Fruit fly (Drosophila melanogaster) whole organism, embryonic: ENCODE data around the gene neur.
A peak's percentile ranks its signal among the peaks of the same experiment; 100 is the strongest.

Source experiments
- Adf1 ChIP-seq: fragments of 200-800 bp; sonication (Bioruptor generic); IDR thresholded peaks from 2 replicates; pipeline ENCODE4 v1.3.6; 2022; ENCODE audit warnings: missing biosample characterization, missing genetic modification characterization
- BtbVII ChIP-seq: fragments of 200-800 bp; sonication (Bioruptor generic); optimal IDR thresholded peaks from 3 replicates; lab custom pipeline; 2017; ENCODE audit warnings: missing biosample characterization, mild to moderate bottlenecking, missing genetic modification characterization
- CG11247 ChIP-seq: fragments of 200-800 bp; sonication (Bioruptor generic); IDR thresholded peaks from 2 replicates; pipeline ENCODE4 v1.3.6; 2022; ENCODE audit warnings: missing biosample characterization, missing genetic modification characterization
- CG11696 ChIP-seq: fragments of 200-800 bp; sonication (Bioruptor generic); IDR thresholded peaks from 2 replicates; pipeline ENCODE4 v1.3.6; 2022; ENCODE audit warnings: missing biosample characterization, missing genetic modification characterization
- CG12071 ChIP-seq: fragments of 200-800 bp; sonication (Bioruptor generic); optimal IDR thresholded peaks from 3 replicates; lab custom pipeline; 2018; ENCODE audit warnings: missing biosample characterization, mild to moderate bottlenecking, missing genetic modification characterization
- CG12769 ChIP-seq: fragments of 200-800 bp; sonication (Bioruptor generic); optimal IDR thresholded peaks from 2 replicates; lab custom pipeline; 2019; ENCODE audit warnings: missing biosample characterization, mild to moderate bottlenecking, missing genetic modification characterization, moderate library complexity
- CG13123 ChIP-seq: fragments of 200-800 bp; sonication (Bioruptor generic); optimal IDR thresholded peaks from 2 replicates; lab custom pipeline; 2016; ENCODE audit warnings: missing biosample characterization, missing genetic modification characterization
- CG16813 ChIP-seq: fragments of 200-800 bp; sonication (Bioruptor generic); IDR thresholded peaks from 3 replicates; pipeline ENCODE4 v1.3.6; 2022; ENCODE audit warnings: missing biosample characterization, missing genetic modification characterization; ENCODE audit not compliant: partially characterized antibody
- CG17802 ChIP-seq: fragments of 200-800 bp; sonication (Bioruptor generic); optimal IDR thresholded peaks from 2 replicates; lab custom pipeline; 2018; ENCODE audit warnings: missing biosample characterization, mild to moderate bottlenecking, missing genetic modification characterization, moderate library complexity
- CG2129 ChIP-seq: fragments of 200-800 bp; sonication (Bioruptor generic); IDR thresholded peaks from 2 replicates; pipeline ENCODE4 v1.3.6; 2022; ENCODE audit warnings: missing biosample characterization, missing genetic modification characterization; ENCODE audit not compliant: partially characterized antibody
- CG32532 ChIP-seq: fragments of 200-800 bp; sonication (Bioruptor generic); IDR thresholded peaks from 2 replicates; pipeline ENCODE4 v1.3.6; 2022; ENCODE audit warnings: missing biosample characterization, missing genetic modification characterization
- CG33557 ChIP-seq: fragments of 200-800 bp; sonication (Bioruptor generic); optimal IDR thresholded peaks from 2 replicates; lab custom pipeline; 2019; ENCODE audit warnings: missing biosample characterization, mild to moderate bottlenecking, missing genetic modification characterization, moderate library complexity
- CG43689 ChIP-seq: fragments of 200-800 bp; sonication (Bioruptor generic); IDR thresholded peaks from 2 replicates; pipeline ENCODE4 v1.3.6; 2022; ENCODE audit warnings: missing biosample characterization, missing genetic modification characterization
- CG6813 ChIP-seq: fragments of 200-800 bp; sonication (Bioruptor generic); optimal IDR thresholded peaks from 2 replicates; lab custom pipeline; 2017; ENCODE audit warnings: missing biosample characterization, missing genetic modification characterization, mild to moderate bottlenecking, moderate library complexity, missing genetic modification reagents
- CG7357 ChIP-seq: fragments of 200-800 bp; sonication (Bioruptor generic); IDR thresholded peaks from 3 replicates; pipeline ENCODE4 v1.3.6; 2022; ENCODE audit warnings: missing biosample characterization, missing genetic modification characterization
- CG7372 ChIP-seq: fragments of 200-800 bp; sonication (Bioruptor generic); IDR thresholded peaks from 2 replicates; pipeline ENCODE4 v1.3.6; 2022; ENCODE audit warnings: missing biosample characterization, missing genetic modification characterization
- CG7556 ChIP-seq: fragments of 200-800 bp; sonication (Bioruptor generic); optimal IDR thresholded peaks from 2 replicates; lab custom pipeline; 2017; ENCODE audit warnings: missing biosample characterization, mild to moderate bottlenecking, missing genetic modification characterization
- CG7745 ChIP-seq: fragments of 200-800 bp; sonication (Bioruptor generic); optimal IDR thresholded peaks from 2 replicates; lab custom pipeline; 2018; ENCODE audit warnings: missing biosample characterization, mild to moderate bottlenecking, missing genetic modification characterization, moderate library complexity
- CG8359 ChIP-seq: fragments of 200-800 bp; sonication (Bioruptor generic); optimal IDR thresholded peaks from 2 replicates; lab custom pipeline; 2017; ENCODE audit warnings: missing biosample characterization, mild to moderate bottlenecking, missing genetic modification characterization, borderline replicate concordance
- CrebB ChIP-seq: fragments of 200-800 bp; sonication (Bioruptor generic); optimal IDR thresholded peaks from 3 replicates; lab custom pipeline; 2018; ENCODE audit warnings: missing biosample characterization, mild to moderate bottlenecking, missing genetic modification characterization
- Dfd ChIP-seq, 2 experiments: fragments of >200 bp; optimal IDR thresholded peaks; 2 replicates each; lab custom pipeline; 2017; ENCODE audit warnings: missing biosample characterization in 2 of 2, missing genetic modification characterization in 2 of 2
- Dp ChIP-seq: fragments of 200-800 bp; sonication (Bioruptor generic); optimal IDR thresholded peaks from 2 replicates; lab custom pipeline; 2018; ENCODE audit warnings: missing biosample characterization, mild to moderate bottlenecking, missing genetic modification characterization, moderate library complexity
- Ets65A ChIP-seq: fragments of 200-800 bp; sonication (Bioruptor generic); peaks from one replicate; lab custom pipeline; 2016; ENCODE audit warnings: missing biosample characterization, missing genetic modification characterization
- Fer3 ChIP-seq: fragments of 200-800 bp; sonication (Bioruptor generic); optimal IDR thresholded peaks from 2 replicates; lab custom pipeline; 2018; ENCODE audit warnings: missing biosample characterization, mild to moderate bottlenecking, missing genetic modification characterization, moderate library complexity
- Hr78 ChIP-seq, 2 experiments: fragments of 200-800 bp in 1 of 2; fragments of >200 bp in 1 of 2; sonication (Bioruptor generic) in 1 of 2; optimal IDR thresholded peaks; 2 replicates each; lab custom pipeline; 2017 to 2019; ENCODE audit warnings: missing biosample characterization in 2 of 2, missing genetic modification characterization in 2 of 2, mild to moderate bottlenecking in 1 of 2, moderate library complexity in 1 of 2
- PHDP ChIP-seq: fragments of 200-800 bp; sonication (Bioruptor generic); optimal IDR thresholded peaks from 3 replicates; lab custom pipeline; 2018; ENCODE audit warnings: missing biosample characterization, mild to moderate bottlenecking, missing genetic modification characterization, moderate library complexity
- Poxn ChIP-seq: fragments of 200-800 bp; sonication (Bioruptor generic); IDR thresholded peaks from 2 replicates; pipeline ENCODE4 v1.3.6; 2022; ENCODE audit warnings: missing biosample characterization, missing genetic modification characterization
- Side ChIP-seq: fragments of 200-800 bp; sonication (Bioruptor generic); optimal IDR thresholded peaks from 2 replicates; lab custom pipeline; 2016; ENCODE audit warnings: missing biosample characterization, missing genetic modification characterization
- Taf1 ChIP-seq: fragments of 200-800 bp; sonication (Bioruptor generic); IDR thresholded peaks from 2 replicates; pipeline ENCODE4 v1.3.6; 2022; ENCODE audit warnings: missing biosample characterization, missing genetic modification characterization
- chinmo ChIP-seq: fragments of 200-800 bp; sonication (Bioruptor generic); IDR thresholded peaks from 4 replicates; pipeline ENCODE4 v1.3.6; 2022; ENCODE audit warnings: missing biosample characterization, missing genetic modification characterization; ENCODE audit not compliant: partially characterized antibody
- chm ChIP-seq: fragments of 200-800 bp; sonication (Bioruptor generic); IDR thresholded peaks from 2 replicates; pipeline ENCODE4 v1.3.6; 2022; ENCODE audit warnings: missing biosample characterization, missing genetic modification characterization
- ci ChIP-seq: fragments of 200-800 bp; sonication (Bioruptor generic); IDR thresholded peaks from 3 replicates; pipeline ENCODE4 v1.3.6; 2022; ENCODE audit warnings: missing biosample characterization, missing genetic modification characterization
- crc ChIP-seq: fragments of 200-800 bp; sonication (Bioruptor generic); optimal IDR thresholded peaks from 2 replicates; lab custom pipeline; 2016; ENCODE audit warnings: missing biosample characterization, missing genetic modification characterization
- crol ChIP-seq: fragments of 200-800 bp; sonication (Bioruptor generic); IDR thresholded peaks from 2 replicates; pipeline ENCODE4 v1.3.6; 2022; ENCODE audit warnings: missing biosample characterization, missing genetic modification characterization
- crp ChIP-seq, 2 experiments: fragments of 200-800 bp; sonication (Bioruptor generic); optimal IDR thresholded peaks; 2 replicates in 1 of 2; 3 replicates in 1 of 2; lab custom pipeline; 2017; ENCODE audit warnings: missing biosample characterization in 2 of 2, missing genetic modification characterization in 2 of 2, mild to moderate bottlenecking in 1 of 2, moderate library complexity in 1 of 2
- da ChIP-seq: fragments of 200-800 bp; sonication (Bioruptor generic); optimal IDR thresholded peaks from 2 replicates; lab custom pipeline; 2016; ENCODE audit warnings: missing biosample characterization, missing genetic modification characterization
- dm ChIP-seq: fragments of 200-800 bp; sonication (Bioruptor generic); optimal IDR thresholded peaks from 3 replicates; lab custom pipeline; 2016; ENCODE audit warnings: missing biosample characterization, missing genetic modification characterization
- ewg ChIP-seq: fragments of 200-800 bp; sonication (Bioruptor generic); optimal IDR thresholded peaks from 3 replicates; lab custom pipeline; 2017; ENCODE audit warnings: mild to moderate bottlenecking, missing biosample characterization, missing genetic modification reagents, missing genetic modification characterization
- exex ChIP-seq: fragments of 200-800 bp; sonication (Bioruptor generic); optimal IDR thresholded peaks from 4 replicates; lab custom pipeline; 2018; ENCODE audit warnings: missing biosample characterization, mild to moderate bottlenecking, missing genetic modification characterization, moderate library complexity
- gro ChIP-seq: fragments of 200-800 bp; sonication (Bioruptor generic); optimal IDR thresholded peaks from 2 replicates; lab custom pipeline; 2016; ENCODE audit warnings: missing biosample characterization, missing genetic modification characterization
- jumu ChIP-seq: fragments of 200-800 bp; sonication (Bioruptor generic); optimal IDR thresholded peaks from 3 replicates; lab custom pipeline; 2016; ENCODE audit warnings: missing biosample characterization, missing genetic modification characterization
- kah ChIP-seq: fragments of 200-800 bp; sonication (Bioruptor generic); optimal IDR thresholded peaks from 2 replicates; lab custom pipeline; 2018; ENCODE audit warnings: missing biosample characterization, mild to moderate bottlenecking, missing genetic modification characterization
- klu ChIP-seq: fragments of 200-800 bp; sonication (Bioruptor generic); IDR thresholded peaks from 2 replicates; pipeline ENCODE4 v1.3.6; 2022; ENCODE audit warnings: missing biosample characterization, missing genetic modification characterization
- mirr ChIP-seq: fragments of 200-800 bp; sonication (Bioruptor generic); optimal IDR thresholded peaks from 3 replicates; lab custom pipeline; 2018; ENCODE audit warnings: missing biosample characterization, mild to moderate bottlenecking, missing genetic modification characterization
- onecut ChIP-seq: fragments of 200-800 bp; sonication (Bioruptor generic); IDR thresholded peaks from 2 replicates; pipeline ENCODE4 v1.3.6; 2022; ENCODE audit warnings: missing biosample characterization, missing genetic modification characterization
- ranshi ChIP-seq: fragments of 200-800 bp; sonication (Bioruptor generic); IDR thresholded peaks from 2 replicates; pipeline ENCODE4 v1.3.6; 2022; ENCODE audit warnings: missing biosample characterization, missing genetic modification characterization
- repo ChIP-seq: fragments of 200-800 bp; sonication (Bioruptor generic); optimal IDR thresholded peaks from 2 replicates; lab custom pipeline; 2016; ENCODE audit warnings: missing biosample characterization, missing genetic modification characterization
- schlank ChIP-seq: fragments of 200-800 bp; sonication (Bioruptor generic); optimal IDR thresholded peaks from 2 replicates; lab custom pipeline; 2018; ENCODE audit warnings: missing biosample characterization, mild to moderate bottlenecking, missing genetic modification characterization
- sisA ChIP-seq: fragments of 200-800 bp; sonication (Bioruptor generic); IDR thresholded peaks from 2 replicates; pipeline ENCODE4 v1.3.6; 2022; ENCODE audit warnings: missing biosample characterization, missing genetic modification characterization
- tap ChIP-seq: fragments of 200-800 bp; optimal IDR thresholded peaks from 3 replicates; lab custom pipeline; 2019; ENCODE audit warnings: missing biosample characterization, mild to moderate bottlenecking, missing genetic modification characterization, moderate library complexity
- trh ChIP-seq: fragments of 200-800 bp; sonication (Bioruptor generic); optimal IDR thresholded peaks from 2 replicates; lab custom pipeline; 2016; ENCODE audit warnings: missing biosample characterization, missing genetic modification characterization

neur gene

dm6 chr3R:8980776-8981165, 58.5 kb downstream of the neur start, which contains the start of gene CAHbeta (continued):
- TF ChIP-seq CG17802 (no peak), Ets65A (GFP tag; lab: Kevin White, UChicago) (no peak), CG2129 (GFP tag; lab: Robert Waterston, UW) (no peak), CG7745 (tag; lab: Kevin White, UChicago) (no peak), CG12769 (tag; lab: Kevin White, UChicago) (peak; percentile 67), PHDP (no peak), exex (tag; lab: Kevin White, UChicago) (peak; percentile 17), CG32532 (GFP tag; lab: Robert Waterston, UW) (peak; percentile 36; the same call in 1 of the 2 replicates), CG7357 (no peak), crc (GFP tag; lab: Kevin White, UChicago) (no peak), crp (GFP tag; optimal IDR thresholded peaks at IDR 0.05; lab: Kevin White, UChicago) (peak in 1 of 2 experiments; percentile 47), CG7372 (GFP tag; lab: Robert Waterston, UW) (no peak), Side (no peak), chm (peak; percentile 41; the same call in 1 of the 2 replicates), tap (tag; lab: Kevin White, UChicago) (no peak), ci (GFP tag; lab: Robert Waterston, UW) (peak; percentile 43; the same call in 1 of the 3 replicates), ewg (GFP tag; lab: Kevin White, UChicago) (no peak), crol (GFP tag; lab: Robert Waterston, UW) (no peak), repo (no peak), klu (GFP tag; lab: Robert Waterston, UW) (no peak), CG8359 (GFP tag; lab: Kevin White, UChicago) (no peak), Fer3 (no peak), dm (GFP tag; lab: Kevin White, UChicago) (no peak), kah (GFP tag; lab: Kevin White, UChicago) (peak; percentile 27), gro (peak; percentile 36), ranshi (GFP tag; lab: Robert Waterston, UW) (no peak), Dp (GFP tag; lab: Kevin White, UChicago) (no peak), Adf1 (GFP tag; lab: Robert Waterston, UW) (0 out of 2 replicates have a peak, but pooled peaks have one; percentile 15), trh (GFP tag; lab: Kevin White, UChicago) (no peak), CG16813 (GFP tag; lab: Robert Waterston, UW) (no peak), CG11247 (GFP tag; lab: Robert Waterston, UW) (no peak), CG13123 (GFP tag; lab: Kevin White, UChicago) (no peak), CG6813 (GFP tag; lab: Kevin White, UChicago) (no peak), CrebB (no peak), CG33557 (GFP tag; lab: Kevin White, UChicago) (no peak), Taf1 (GFP tag; lab: Robert Waterston, UW) (no peak), CG12071 (GFP tag; lab: Kevin White, UChicago) (peak; percentile 58), jumu (GFP tag; lab: Kevin White, UChicago) (no peak), CG43689 (GFP tag; lab: Robert Waterston, UW) (no peak), BtbVII (GFP tag; lab: Kevin White, UChicago) (peak; percentile 40), onecut (0 out of 2 replicates have a peak, but pooled peaks have one; percentile 12), CG7556 (GFP tag; lab: Kevin White, UChicago) (no peak), CG11696 (no peak; the same call in 1 of the 2 replicates), Poxn (no peak), sisA (GFP tag; lab: Robert Waterston, UW) (no peak), mirr (GFP tag; lab: Kevin White, UChicago) (peak; percentile 23), schlank (no peak), Hr78 (GFP tag; optimal IDR thresholded peaks at IDR 0.05; lab: Kevin White, UChicago) (peak in 1 of 2 experiments; percentile 73), Dfd (GFP tag; optimal IDR thresholded peaks at IDR 0.05; lab: Kevin White, UChicago) (no peak), chinmo (GFP tag; lab: Robert Waterston, UW) (0 out of 4 replicates have a peak, but pooled peaks have one; percentile 71), da (GFP tag; lab: Kevin White, UChicago) (no peak)
